1 fruit fly cellular context compared by ENCODE assay signal in the genomic region with DNA sequence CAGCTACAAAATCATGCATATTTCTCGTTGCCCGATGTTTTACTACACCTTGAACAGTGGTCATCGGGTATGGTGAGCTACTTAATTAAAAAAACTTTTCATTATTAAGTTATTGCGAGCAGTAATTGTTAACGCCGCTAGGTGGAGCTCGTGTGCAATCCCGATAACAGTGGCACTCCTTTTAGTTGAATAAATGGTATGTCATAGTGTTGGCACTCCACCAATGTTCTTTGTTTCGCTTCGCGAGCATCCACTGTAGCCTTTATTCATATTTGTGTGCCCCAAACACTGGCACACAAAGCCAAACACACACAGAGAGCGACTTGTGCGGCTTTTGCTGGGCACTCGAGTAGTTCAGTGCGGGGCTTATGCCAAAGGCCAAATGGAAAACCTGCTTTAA.
TF ChIP-seq lines count a peak whose summit lies in the region.

No protein-coding gene starts in this region.

TF ChIP-seq in whole organism, embryonic, 481 proteins besides CTCF, POLR2A, EP300 and RAD21 (continued from another document):
- peak; percentile 90 for TF ChIP-seq oc (tag; optimal IDR thresholded peaks at IDR 0.05; lab: Kevin White, UChicago)
- peak; percentile 72 for TF ChIP-seq CG10321 (GFP tag; IDR thresholded peaks at IDR 0.05; lab: Robert Waterston, UW)
